Fruit fly (Drosophila melanogaster) whole organism: ENCODE measurements around the gene Bcs1.

Experiments used
- CG8478 ChIP-seq: fragments of >200 bp; optimal IDR thresholded peaks from 2 replicates; lab custom pipeline; 2018; ENCODE audit warnings: inconsistent platforms
- Dll ChIP-seq: fragments of >200 bp; optimal IDR thresholded peaks from 2 replicates; lab custom pipeline; 2017
- EcR ChIP-seq, 2 experiments: fragments of >200 bp; optimal IDR thresholded peaks; 2 replicates each; lab custom pipeline; 2017; ENCODE audit warnings: missing biosample characterization in 2 of 2, missing genetic modification characterization in 2 of 2, missing genetic modification reagents in 2 of 2
- pan ChIP-seq: fragments of >200 bp; optimal IDR thresholded peaks from 2 replicates; lab custom pipeline; 2017
- psq ChIP-seq: fragments of >200 bp; optimal IDR thresholded peaks from 2 replicates; lab custom pipeline; 2017
- usp ChIP-seq: fragments of >200 bp; optimal IDR thresholded peaks from 2 replicates; lab custom pipeline; 2017; ENCODE audit warnings: missing biosample characterization, missing genetic modification characterization, mixed read lengths

- TF ChIP-seq psq (lab: Kevin White, UChicago) (no peak), Dll (no peak), usp (no peak), pan (lab: Kevin White, UChicago) (no peak), CG8478 (lab: Kevin White, UChicago) (no peak), EcR (GFP tag; optimal IDR thresholded peaks at IDR 0.05; lab: Kevin White, UChicago) (no peak)
Measured at dm6 chr2L:10220501-10221386, 1.7 kb upstream of the Bcs1 start, which contains the start of the genes Npc1a and Prosalpha6.
